Worm (Caenorhabditis elegans) whole organism, L4 larva: ENCODE measurements around the gene fbxb-45.

Experiments used
- dve-1 ChIP-seq: sonication (generic microtip); optimal IDR thresholded peaks from 2 replicates; lab custom pipeline; 2017; ENCODE audit warnings: antibody characterized with exemption, mild to moderate bottlenecking, missing genetic modification characterization, missing compliant biosample characterization; ENCODE audit not compliant: insufficient read depth
- egl-43 ChIP-seq: fragments of 200-800 bp; sonication (Bioruptor generic); IDR thresholded peaks from 2 replicates; pipeline ENCODE4 v1.3.6; 2022; ENCODE audit warnings: missing genetic modification reagents, missing genetic modification characterization, missing compliant biosample characterization
- nhr-10 ChIP-seq: fragments of 150-350 bp; optimal IDR thresholded peaks from 2 replicates; lab custom pipeline; 2014; ENCODE audit warnings: missing biosample characterization, missing genetic modification characterization
- nhr-25 ChIP-seq: sonication (generic microtip); optimal IDR thresholded peaks from 2 replicates; lab custom pipeline; 2017; ENCODE audit warnings: missing genetic modification characterization, mild to moderate bottlenecking, missing compliant biosample characterization, antibody characterized with exemption, moderate library complexity, borderline replicate concordance; ENCODE audit not compliant: insufficient read depth
- snpc-4 ChIP-seq: fragments of 150-350 bp; optimal IDR thresholded peaks from 2 replicates; lab custom pipeline; 2014; ENCODE audit warnings: missing biosample characterization, missing genetic modification characterization
- zag-1 ChIP-seq: fragments of 150-350 bp; optimal IDR thresholded peaks from 2 replicates; lab custom pipeline; 2014; ENCODE audit warnings: missing biosample characterization, missing genetic modification characterization
- ztf-11 ChIP-seq: fragments of 150-350 bp; optimal IDR thresholded peaks from 2 replicates; lab custom pipeline; 2014; ENCODE audit warnings: missing biosample characterization, missing genetic modification characterization

DNA sequence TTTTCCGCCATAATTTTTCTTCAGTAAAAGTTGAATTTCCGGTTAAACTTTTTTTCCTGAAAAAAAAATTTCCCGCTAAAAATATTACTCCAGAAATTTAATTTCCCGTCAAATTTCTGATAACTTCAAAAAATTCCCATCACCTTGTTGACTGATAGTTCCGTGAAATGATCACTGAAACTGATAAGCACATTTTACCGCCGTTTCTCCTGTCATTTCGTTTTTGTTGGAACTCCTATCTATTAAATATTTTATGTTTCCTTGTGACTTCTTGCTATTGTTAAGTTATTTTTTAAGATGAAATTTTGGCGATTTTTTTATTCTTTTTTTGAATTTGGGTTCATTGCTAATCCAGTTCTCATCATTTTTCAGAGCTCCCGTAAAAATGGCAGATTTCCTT lies 15.2 kb downstream of the fbxb-45 start, which contains the start of gene math-34:
- TF ChIP-seq ztf-11 (tag; lab: Kevin White, UChicago) (no peak), dve-1 (no peak), egl-43 (GFP tag; lab: Robert Waterston, UW) (no peak), nhr-25 (tag; lab: Kevin White, UChicago) (no peak), nhr-10 (tag; lab: Kevin White, UChicago) (no peak), zag-1 (no peak), snpc-4 (no peak)
